Worm (Caenorhabditis elegans) whole organism, L4 larva: ENCODE data around the gene gcst-1.

Experiments used
- R02D3.7 ChIP-seq: fragments of 150-350 bp; sonication (generic microtip); optimal IDR thresholded peaks from 3 replicates; lab custom pipeline; 2014; ENCODE audit warnings: missing biosample characterization, missing genetic modification characterization
- T20F7.1 ChIP-seq: fragments of 200-800 bp; sonication (Bioruptor generic); optimal IDR thresholded peaks from 2 replicates; lab custom pipeline; 2018; ENCODE audit warnings: mild to moderate bottlenecking, missing genetic modification characterization, missing compliant biosample characterization
- Y48G9A.11 ChIP-seq: fragments of 200-800 bp; sonication (Bioruptor generic); IDR thresholded peaks from 2 replicates; pipeline ENCODE4 v1.3.6; 2022; ENCODE audit warnings: missing genetic modification reagents, missing genetic modification characterization, missing compliant biosample characterization
- ZK337.2 ChIP-seq: fragments of 200-800 bp; sonication (Bioruptor generic); IDR thresholded peaks from 2 replicates; pipeline ENCODE4 v1.3.6; 2022; ENCODE audit warnings: missing genetic modification reagents, missing genetic modification characterization, missing compliant biosample characterization
- ama-1 ChIP-seq: fragments of 150-350 bp; optimal IDR thresholded peaks from 2 replicates; lab custom pipeline; 2014; ENCODE audit warnings: inconsistent platforms, mixed read lengths
- ceh-82 ChIP-seq: sonication (generic microtip); optimal IDR thresholded peaks from 2 replicates; lab custom pipeline; 2017; ENCODE audit warnings: missing biosample characterization, missing genetic modification characterization
- dmd-6 ChIP-seq: fragments of 200-800 bp; sonication (Bioruptor generic); IDR thresholded peaks from 2 replicates; pipeline ENCODE4 v1.3.6; 2022; ENCODE audit warnings: missing genetic modification reagents, missing genetic modification characterization, missing compliant biosample characterization
- duxl-1 ChIP-seq: sonication (generic microtip); optimal IDR thresholded peaks from 2 replicates; lab custom pipeline; 2016; ENCODE audit warnings: mild to moderate bottlenecking, missing genetic modification characterization, moderate library complexity, missing compliant biosample characterization; ENCODE audit not compliant: poor library complexity
- egl-43 ChIP-seq: fragments of 200-800 bp; sonication (Bioruptor generic); IDR thresholded peaks from 2 replicates; pipeline ENCODE4 v1.3.6; 2022; ENCODE audit warnings: missing genetic modification reagents, missing genetic modification characterization, missing compliant biosample characterization
- hif-1 ChIP-seq, 2 experiments: sonication (generic microtip); optimal IDR thresholded peaks; 2 replicates each; lab custom pipeline; 2016 to 2017; ENCODE audit warnings: missing compliant biosample characterization in 2 of 2, missing genetic modification characterization in 2 of 2, missing genetic modification reagents in 2 of 2, missing genotype in 2 of 2, mild to moderate bottlenecking in 1 of 2
- lin-13 ChIP-seq: fragments of 150-350 bp; optimal IDR thresholded peaks from 2 replicates; lab custom pipeline; 2014; ENCODE audit warnings: missing biosample characterization, missing genetic modification reagents, missing genetic modification characterization
- lsy-2 ChIP-seq, 2 experiments: fragments of 150-350 bp in 1 of 2; sonication (generic microtip) in 1 of 2; optimal IDR thresholded peaks; 2 replicates each; lab custom pipeline; 2014 to 2017; ENCODE audit warnings: missing biosample characterization in 2 of 2, missing genetic modification characterization in 2 of 2
- madf-9 ChIP-seq: fragments of 200-800 bp; sonication (Bioruptor generic); conservative IDR thresholded peaks from 2 replicates; pipeline ENCODE4 v1.3.6; 2022; ENCODE audit warnings: missing genetic modification reagents, missing genetic modification characterization, missing compliant biosample characterization
- mep-1 ChIP-seq: fragments of 150-350 bp; sonication (generic microtip); optimal IDR thresholded peaks from 3 replicates; lab custom pipeline; 2014; ENCODE audit warnings: missing biosample characterization, missing genetic modification characterization
- nhr-111 ChIP-seq: fragments of 200-800 bp; sonication (Bioruptor generic); optimal IDR thresholded peaks from 2 replicates; lab custom pipeline; 2018; ENCODE audit warnings: mild to moderate bottlenecking, missing genetic modification characterization, missing compliant biosample characterization
- nhr-28 ChIP-seq: fragments of 150-350 bp; optimal IDR thresholded peaks from 2 replicates; lab custom pipeline; 2014; ENCODE audit warnings: missing biosample characterization, missing genetic modification characterization
- nhr-41 ChIP-seq: fragments of 200-800 bp; sonication (Bioruptor generic); IDR thresholded peaks from 2 replicates; pipeline ENCODE4 v1.3.6; 2022; ENCODE audit warnings: missing genetic modification reagents, missing genetic modification characterization, missing compliant biosample characterization
- nhr-6 ChIP-seq: fragments of 150-350 bp; optimal IDR thresholded peaks from 2 replicates; lab custom pipeline; 2014; ENCODE audit warnings: missing biosample characterization, missing genetic modification characterization
- pha-4 ChIP-seq, 2 experiments: fragments of 150-350 bp in 1 of 2; fragments of 200-800 bp in 1 of 2; sonication (Bioruptor generic) in 1 of 2; IDR thresholded peaks in 1 of 2; optimal IDR thresholded peaks in 1 of 2; 2 replicates each; pipeline versions ENCODE4 v1.3.6 to Lab custom; 2014 to 2022; ENCODE audit warnings: missing genetic modification characterization in 2 of 2, missing genetic modification reagents in 2 of 2, missing biosample characterization in 1 of 2, missing compliant biosample characterization in 1 of 2
- saeg-2 ChIP-seq: fragments of 200-800 bp; sonication (Bioruptor generic); IDR thresholded peaks from 2 replicates; pipeline ENCODE4 v1.3.6; 2022; ENCODE audit warnings: missing genetic modification reagents, missing genetic modification characterization, missing compliant biosample characterization
- unc-130 ChIP-seq: sonication (generic microtip); optimal IDR thresholded peaks from 2 replicates; lab custom pipeline; 2016; ENCODE audit warnings: missing genetic modification reagents, missing genetic modification characterization, missing compliant biosample characterization
- zfp-3 ChIP-seq: fragments of 200-800 bp; sonication (Bioruptor generic); conservative IDR thresholded peaks from 2 replicates; pipeline ENCODE4 v1.3.6; 2022; ENCODE audit warnings: missing genetic modification reagents, missing genetic modification characterization, missing compliant biosample characterization
- zip-2 ChIP-seq: fragments of 150-350 bp; optimal IDR thresholded peaks from 2 replicates; lab custom pipeline; 2014; ENCODE audit warnings: missing biosample characterization, missing genetic modification characterization
- ztf-7 ChIP-seq: fragments of 150-350 bp; optimal IDR thresholded peaks from 2 replicates; lab custom pipeline; 2014; ENCODE audit warnings: missing biosample characterization, missing genetic modification characterization

Gene gcst-1

DNA sequence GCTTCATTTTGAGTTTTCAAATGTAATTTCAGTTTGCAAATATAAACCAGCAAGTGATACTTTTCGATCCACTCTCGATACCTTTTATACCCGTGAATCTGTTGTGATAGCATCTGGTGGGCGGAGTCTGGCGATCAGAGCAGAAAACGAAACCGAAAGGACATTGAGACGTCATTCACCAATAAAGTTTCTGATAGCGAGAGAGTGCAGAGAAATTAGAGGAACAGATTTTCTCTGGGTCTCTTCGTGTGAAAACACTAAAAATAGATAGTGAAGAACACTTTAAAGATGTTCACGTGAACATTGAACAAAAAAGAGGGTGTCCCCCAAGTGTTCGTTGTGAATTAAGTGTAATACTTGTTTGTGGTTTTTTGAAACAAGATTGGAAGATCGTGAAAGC, 51.1 kb downstream of the gcst-1 start, which contains the start of gene pgph-3 (continued):
- no peak for TF ChIP-seq pha-4 (GFP tag; IDR thresholded peaks at IDR 0.05; lab: Robert Waterston, UW)
- TF ChIP-seq pha-4 (tag; optimal IDR thresholded peaks at IDR 0.05; lab: Kevin White, UChicago), result no peak
- TF ChIP-seq zfp-3 (GFP tag; lab: Robert Waterston, UW), result peak; percentile 49; the same call in 1 of the 2 replicates
- TF ChIP-seq unc-130 (GFP tag; lab: Kevin White, UChicago), result no peak
- TF ChIP-seq ama-1 (lab: Kevin White, UChicago), result no peak
- TF ChIP-seq T20F7.1 (GFP tag; lab: Kevin White, UChicago), result peak; percentile 46
- no peak for TF ChIP-seq lin-13 (GFP tag; lab: Kevin White, UChicago)
- TF ChIP-seq nhr-41, result no peak
- no peak for TF ChIP-seq R02D3.7
- TF ChIP-seq Y48G9A.11 (GFP tag; lab: Robert Waterston, UW), result no peak
- peak in 1 of 2 experiments; percentile 75 for TF ChIP-seq lsy-2 (tag; optimal IDR thresholded peaks at IDR 0.05; lab: Kevin White, UChicago)
- peak in 1 of 2 experiments; percentile 41 for TF ChIP-seq hif-1 (tag; optimal IDR thresholded peaks at IDR 0.05; lab: Kevin White, UChicago)
- TF ChIP-seq nhr-28 (tag; lab: Kevin White, UChicago), result peak; percentile 89
- peak; percentile 98 for TF ChIP-seq dmd-6 (GFP tag; lab: Robert Waterston, UW)
- TF ChIP-seq saeg-2 (GFP tag; lab: Robert Waterston, UW), result peak; percentile 77; the same call in 1 of the 2 replicates
- no peak for TF ChIP-seq duxl-1 (tag; lab: Kevin White, UChicago)
- peak; percentile 65 for TF ChIP-seq ztf-7 (tag; lab: Kevin White, UChicago)
- TF ChIP-seq zip-2 (tag; lab: Kevin White, UChicago), result peak; percentile 19
- TF ChIP-seq mep-1, result peak; percentile 52
- TF ChIP-seq egl-43 (GFP tag; lab: Robert Waterston, UW), result no peak
- TF ChIP-seq ZK337.2 (GFP tag; lab: Robert Waterston, UW), result no peak
- no peak for TF ChIP-seq nhr-111 (GFP tag; lab: Kevin White, UChicago)
- TF ChIP-seq nhr-6 (tag; lab: Kevin White, UChicago), result peak; percentile 49
- TF ChIP-seq ceh-82 (tag; lab: Kevin White, UChicago), result no peak
- TF ChIP-seq madf-9 (GFP tag; lab: Robert Waterston, UW), result 0 out of 2 replicates have a peak, but pooled peaks have one; percentile 16
